Worm (Caenorhabditis elegans) whole organism, L3 larva: ENCODE data around the gene srsx-34.

ENCODE experiments used
- R02D3.7 ChIP-seq: fragments of 150-350 bp; optimal IDR thresholded peaks from 2 replicates; lab custom pipeline; 2014; ENCODE audit warnings: missing biosample characterization, missing genetic modification characterization
- ZK546.5 ChIP-seq: sonication (generic microtip); optimal IDR thresholded peaks from 2 replicates; lab custom pipeline; 2017; ENCODE audit warnings: missing biosample characterization, missing genetic modification characterization
- aly-2 ChIP-seq: fragments of 150-350 bp; optimal IDR thresholded peaks from 2 replicates; lab custom pipeline; 2014; ENCODE audit warnings: missing biosample characterization, missing genetic modification characterization
- ama-1 ChIP-seq: fragments of 150-350 bp; optimal IDR thresholded peaks from 2 replicates; lab custom pipeline; 2018
- ceh-16 ChIP-seq: sonication (generic microtip); optimal IDR thresholded peaks from 2 replicates; lab custom pipeline; 2017; ENCODE audit warnings: missing biosample characterization, missing genetic modification characterization
- ceh-28 ChIP-seq: fragments of 150-350 bp; optimal IDR thresholded peaks from 2 replicates; lab custom pipeline; 2014; ENCODE audit warnings: missing biosample characterization, missing genetic modification reagents, missing genetic modification characterization
- ceh-82 ChIP-seq: fragments of 150-350 bp; optimal IDR thresholded peaks from 2 replicates; lab custom pipeline; 2014; ENCODE audit warnings: missing biosample characterization, missing genetic modification characterization
- ceh-9 ChIP-seq: sonication (generic microtip); optimal IDR thresholded peaks from 2 replicates; lab custom pipeline; 2018; ENCODE audit warnings: missing biosample characterization, missing genetic modification characterization
- daf-12 ChIP-seq: fragments of 150-350 bp; optimal IDR thresholded peaks from 2 replicates; lab custom pipeline; 2014; ENCODE audit warnings: missing biosample characterization, missing genetic modification reagents, missing genetic modification characterization
- egl-27 ChIP-seq: sonication (generic microtip); optimal IDR thresholded peaks from 4 replicates; lab custom pipeline; 2017; ENCODE audit warnings: missing biosample characterization, missing genetic modification reagents, missing genetic modification characterization
- egl-5 ChIP-seq: fragments of 150-350 bp; optimal IDR thresholded peaks from 2 replicates; lab custom pipeline; 2017; ENCODE audit warnings: missing biosample characterization, missing genetic modification reagents, missing genetic modification characterization, inconsistent platforms
- elt-1 ChIP-seq: fragments of 150-350 bp; optimal IDR thresholded peaks from 2 replicates; lab custom pipeline; 2014; ENCODE audit warnings: missing biosample characterization, missing genetic modification characterization
- elt-2 ChIP-seq: sonication (generic microtip); optimal IDR thresholded peaks from 2 replicates; lab custom pipeline; 2016; ENCODE audit warnings: missing genetic modification reagents, mild to moderate bottlenecking, missing genetic modification characterization, missing compliant biosample characterization
- elt-3 ChIP-seq, 3 experiments: fragments of 150-350 bp in 1 of 3; sonication (generic microtip) in 2 of 3; optimal IDR thresholded peaks; 2 replicates in 2 of 3; 4 replicates in 1 of 3; lab custom pipeline; 2014 to 2017; ENCODE audit warnings: missing biosample characterization in 3 of 3, missing genetic modification characterization in 3 of 3
- eor-1 ChIP-seq, 2 experiments: fragments of 150-350 bp; optimal IDR thresholded peaks; 2 replicates each; lab custom pipeline; 2014 to 2018; ENCODE audit warnings: missing biosample characterization in 2 of 2, missing genetic modification characterization in 2 of 2
- fkh-2 ChIP-seq: fragments of 150-350 bp; optimal IDR thresholded peaks from 2 replicates; lab custom pipeline; 2014; ENCODE audit warnings: missing biosample characterization, missing genetic modification reagents, missing genetic modification characterization
- fos-1 ChIP-seq: fragments of 150-350 bp; optimal IDR thresholded peaks from 2 replicates; lab custom pipeline; 2014; ENCODE audit warnings: missing biosample characterization, missing genetic modification characterization
- hmg-11 ChIP-seq: sonication (generic microtip); optimal IDR thresholded peaks from 2 replicates; lab custom pipeline; 2016; ENCODE audit warnings: missing genetic modification characterization, missing compliant biosample characterization
- jun-1 ChIP-seq: fragments of 150-350 bp; optimal IDR thresholded peaks from 2 replicates; lab custom pipeline; 2014; ENCODE audit warnings: missing biosample characterization, missing genetic modification reagents, missing genetic modification characterization
- lin-15B ChIP-seq: fragments of 150-350 bp; optimal IDR thresholded peaks from 2 replicates; lab custom pipeline; 2014; ENCODE audit warnings: missing biosample characterization, missing genetic modification characterization
- lin-39 ChIP-seq: fragments of 150-350 bp; optimal IDR thresholded peaks from 2 replicates; lab custom pipeline; 2018; ENCODE audit warnings: missing biosample characterization, missing genetic modification reagents, missing genetic modification characterization
- mdl-1 ChIP-seq: fragments of 150-350 bp; optimal IDR thresholded peaks from 2 replicates; lab custom pipeline; 2014; ENCODE audit warnings: missing biosample characterization, missing genetic modification characterization
- mml-1 ChIP-seq: fragments of 150-350 bp; sonication (generic microtip); optimal IDR thresholded peaks from 3 replicates; lab custom pipeline; 2014; ENCODE audit warnings: missing biosample characterization, missing genetic modification characterization
- nfya-1 ChIP-seq: sonication (generic microtip); optimal IDR thresholded peaks from 2 replicates; lab custom pipeline; 2017; ENCODE audit warnings: missing genetic modification characterization, mild to moderate bottlenecking, missing compliant biosample characterization, antibody characterized with exemption, moderate library complexity; ENCODE audit not compliant: insufficient read depth
- nhr-11 ChIP-seq: fragments of 150-350 bp; optimal IDR thresholded peaks from 2 replicates; lab custom pipeline; 2014; ENCODE audit warnings: missing biosample characterization, missing genetic modification characterization
- nhr-12 ChIP-seq: fragments of 150-350 bp; optimal IDR thresholded peaks from 2 replicates; lab custom pipeline; 2014; ENCODE audit warnings: missing biosample characterization, missing genetic modification characterization
- nhr-25 ChIP-seq: sonication (generic microtip); optimal IDR thresholded peaks from 2 replicates; lab custom pipeline; 2017; ENCODE audit warnings: missing biosample characterization, missing genetic modification characterization
- nhr-28 ChIP-seq: fragments of 150-350 bp; optimal IDR thresholded peaks from 2 replicates; lab custom pipeline; 2014; ENCODE audit warnings: missing biosample characterization, missing genetic modification characterization
- nhr-43 ChIP-seq: sonication (generic microtip); optimal IDR thresholded peaks from 2 replicates; lab custom pipeline; 2016; ENCODE audit warnings: mild to moderate bottlenecking, missing genetic modification characterization, missing compliant biosample characterization; ENCODE audit not compliant: poor library complexity, severe bottlenecking
- nhr-67 ChIP-seq: fragments of 150-350 bp; optimal IDR thresholded peaks from 2 replicates; lab custom pipeline; 2014; ENCODE audit warnings: missing biosample characterization, missing genetic modification characterization
- pqm-1 ChIP-seq: fragments of 150-350 bp; optimal IDR thresholded peaks from 2 replicates; lab custom pipeline; 2017; ENCODE audit warnings: missing biosample characterization, missing genetic modification characterization, inconsistent platforms
- sea-2 ChIP-seq: fragments of 150-350 bp; sonication (generic microtip); optimal IDR thresholded peaks from 4 replicates; lab custom pipeline; 2014; ENCODE audit warnings: missing biosample characterization, missing genetic modification reagents, missing genetic modification characterization
- skn-1 ChIP-seq: fragments of 150-350 bp; optimal IDR thresholded peaks from 2 replicates; lab custom pipeline; 2014; ENCODE audit warnings: missing biosample characterization, missing genetic modification characterization
- tbx-2 ChIP-seq: sonication (generic microtip); optimal IDR thresholded peaks from 2 replicates; lab custom pipeline; 2016; ENCODE audit warnings: mild to moderate bottlenecking, missing genetic modification characterization, missing compliant biosample characterization
- unc-39 ChIP-seq: sonication (generic microtip); optimal IDR thresholded peaks from 4 replicates; lab custom pipeline; 2017; ENCODE audit warnings: missing biosample characterization, missing genetic modification characterization
- zag-1 ChIP-seq: fragments of 150-350 bp; optimal IDR thresholded peaks from 2 replicates; lab custom pipeline; 2014; ENCODE audit warnings: missing biosample characterization, missing genetic modification characterization
- ztf-11 ChIP-seq: fragments of 150-350 bp; optimal IDR thresholded peaks from 2 replicates; lab custom pipeline; 2014; ENCODE audit warnings: missing biosample characterization, missing genetic modification characterization
- ztf-4 ChIP-seq: fragments of 150-350 bp; optimal IDR thresholded peaks from 2 replicates; lab custom pipeline; 2014; ENCODE audit warnings: missing biosample characterization, missing genetic modification characterization

Gene srsx-34

DNA sequence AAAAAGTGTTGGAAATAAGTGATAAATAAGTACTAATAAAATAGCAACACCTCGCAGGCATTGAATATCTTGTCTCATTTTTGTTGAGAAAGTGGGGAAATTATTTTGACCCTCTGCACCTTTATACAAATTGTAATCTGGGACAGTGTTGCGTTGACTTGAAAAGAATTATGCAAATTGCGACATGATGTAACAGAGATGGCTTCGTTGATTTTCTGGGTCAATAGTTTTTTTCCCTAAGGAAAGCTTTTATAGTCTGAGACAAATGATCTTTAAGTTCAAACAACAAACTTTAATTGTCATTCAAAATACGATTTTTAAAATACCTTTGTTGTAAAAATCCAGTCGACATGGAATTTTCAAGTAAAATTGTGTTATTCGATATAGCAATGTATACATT lies 11.1 kb upstream of the srsx-34 start, which contains the start of gene bus-1:
Gene bus-1 (minus strand): TSS at position 101 of the 400 bp plus-strand sequence.
- TF ChIP-seq nhr-25 (tag; lab: Kevin White, UChicago) (no peak), ZK546.5 (no peak), ceh-9 (no peak), mml-1 (no peak), nhr-43 (tag; lab: Kevin White, UChicago) (no peak), skn-1 (no peak), ztf-11 (tag; lab: Kevin White, UChicago) (no peak), egl-27 (tag; lab: Kevin White, UChicago) (no peak), ztf-4 (tag; lab: Kevin White, UChicago) (no peak), daf-12 (tag; lab: Kevin White, UChicago) (no peak), ceh-16 (tag; lab: Kevin White, UChicago) (no peak), fkh-2 (tag; lab: Kevin White, UChicago) (no peak), nhr-12 (tag; lab: Kevin White, UChicago) (no peak), eor-1 (tag; optimal IDR thresholded peaks at IDR 0.05; lab: Kevin White, UChicago) (no peak), egl-5 (tag; lab: Kevin White, UChicago) (no peak), zag-1 (no peak), nfya-1 (tag; lab: Kevin White, UChicago) (no peak), fos-1 (tag; lab: Kevin White, UChicago) (no peak)

ce11 chrV:9030248-9030647 lies 5.5 kb upstream of the srsx-34 start, which contains the start of gene C25E10.5:
Gene C25E10.5, plus strand, starts transcription at chrV:9030548.
- TF ChIP-seq mml-1, result no peak
- TF ChIP-seq nhr-67 (tag; lab: Kevin White, UChicago), result no peak
- no peak for TF ChIP-seq elt-3 (tag; optimal IDR thresholded peaks at IDR 0.05; lab: Kevin White, UChicago)
- TF ChIP-seq lin-39, result no peak
- TF ChIP-seq pqm-1, result no peak
- TF ChIP-seq mdl-1 (tag; lab: Kevin White, UChicago), result no peak
- TF ChIP-seq ztf-4 (tag; lab: Kevin White, UChicago), result no peak
- TF ChIP-seq tbx-2 (tag; lab: Kevin White, UChicago), result no peak
- no peak for TF ChIP-seq daf-12 (tag; lab: Kevin White, UChicago)
- TF ChIP-seq lin-15B (tag; lab: Kevin White, UChicago), result no peak
- TF ChIP-seq hmg-11, result no peak
- TF ChIP-seq ceh-28 (tag; lab: Kevin White, UChicago), result no peak
- TF ChIP-seq R02D3.7, result no peak
- no peak for TF ChIP-seq jun-1
- TF ChIP-seq nhr-25 (tag; lab: Kevin White, UChicago), result no peak
- no peak for TF ChIP-seq eor-1 (tag; optimal IDR thresholded peaks at IDR 0.05; lab: Kevin White, UChicago)
- TF ChIP-seq ceh-16 (tag; lab: Kevin White, UChicago), result no peak
- no peak for TF ChIP-seq sea-2 (GFP tag; lab: Kevin White, UChicago)

ce11 chrV:9033267-9033666 lies 2.5 kb upstream of the srsx-34 start, which contains the start of gene C25E10.4:
Gene C25E10.4, plus strand, starts transcription at chrV:9033567.
- no peak for TF ChIP-seq hmg-11
- no peak for TF ChIP-seq fos-1 (tag; lab: Kevin White, UChicago)
- TF ChIP-seq ztf-11 (tag; lab: Kevin White, UChicago), result no peak
- no peak for TF ChIP-seq nhr-12 (tag; lab: Kevin White, UChicago)
- no peak for TF ChIP-seq unc-39 (tag; lab: Kevin White, UChicago)
- TF ChIP-seq ztf-4 (tag; lab: Kevin White, UChicago), result no peak
- TF ChIP-seq pqm-1, result no peak
- TF ChIP-seq ceh-82, result no peak
- TF ChIP-seq nfya-1 (tag; lab: Kevin White, UChicago), result no peak
- no peak for TF ChIP-seq nhr-67 (tag; lab: Kevin White, UChicago)
- TF ChIP-seq lin-39, result no peak
- no peak for TF ChIP-seq ama-1
- no peak for TF ChIP-seq fkh-2 (tag; lab: Kevin White, UChicago)
- no peak for TF ChIP-seq elt-1 (tag; lab: Kevin White, UChicago)
- no peak for TF ChIP-seq nhr-28 (tag; lab: Kevin White, UChicago)
- no peak for TF ChIP-seq ceh-28 (tag; lab: Kevin White, UChicago)
- no peak for TF ChIP-seq mml-1

ce11 chrV:9041030-9041429 lies 5.2 kb downstream of the srsx-34 start, which contains the start of gene cyp-33B1:
Gene cyp-33B1, plus strand, starts transcription at chrV:9041330.
- no peak for TF ChIP-seq elt-3 (tag; optimal IDR thresholded peaks at IDR 0.05; lab: Kevin White, UChicago)
- TF ChIP-seq eor-1 (tag; optimal IDR thresholded peaks at IDR 0.05; lab: Kevin White, UChicago), result no peak
- no peak for TF ChIP-seq daf-12 (tag; lab: Kevin White, UChicago)
- TF ChIP-seq nhr-25 (tag; lab: Kevin White, UChicago), result no peak
- no peak for TF ChIP-seq skn-1
- TF ChIP-seq hmg-11, result no peak
- no peak for TF ChIP-seq unc-39 (tag; lab: Kevin White, UChicago)
- no peak for TF ChIP-seq nhr-11 (tag; lab: Kevin White, UChicago)
- no peak for TF ChIP-seq nhr-28 (tag; lab: Kevin White, UChicago)
- no peak for TF ChIP-seq elt-2
- no peak for TF ChIP-seq aly-2 (tag; lab: Kevin White, UChicago)
- no peak for TF ChIP-seq ceh-82
- TF ChIP-seq lin-39, result no peak
- no peak for TF ChIP-seq ZK546.5
- no peak for TF ChIP-seq mdl-1 (tag; lab: Kevin White, UChicago)
- TF ChIP-seq, all 47 proteins: peak for 0
